Worm (Caenorhabditis elegans) whole organism, L1 larva: ENCODE results near the gene lpl-1.

Source experiments
- C16A3.4 ChIP-seq: fragments of 150-350 bp; optimal IDR thresholded peaks from 2 replicates; lab custom pipeline; 2014; ENCODE audit warnings: missing biosample characterization, missing genetic modification characterization
- C34B4.2 ChIP-seq: sonication (generic microtip); optimal IDR thresholded peaks from 2 replicates; lab custom pipeline; 2017; ENCODE audit warnings: mild to moderate bottlenecking, missing genetic modification characterization, missing compliant biosample characterization
- F16B12.6 ChIP-seq: fragments of 150-350 bp; optimal IDR thresholded peaks from 2 replicates; lab custom pipeline; 2014; ENCODE audit warnings: missing biosample characterization, missing genetic modification characterization
- alr-1 ChIP-seq: fragments of 200-800 bp; sonication (Bioruptor generic); optimal IDR thresholded peaks from 2 replicates; lab custom pipeline; 2018; ENCODE audit warnings: borderline replicate concordance, mild to moderate bottlenecking, missing genetic modification characterization, missing compliant biosample characterization
- aly-2 ChIP-seq: fragments of 150-350 bp; optimal IDR thresholded peaks from 2 replicates; lab custom pipeline; 2014; ENCODE audit warnings: missing biosample characterization, missing genetic modification characterization
- ceh-63 ChIP-seq: fragments of 200-800 bp; sonication (Bioruptor generic); optimal IDR thresholded peaks from 2 replicates; lab custom pipeline; 2018; ENCODE audit warnings: mild to moderate bottlenecking, missing genetic modification characterization, missing compliant biosample characterization
- ceh-8 ChIP-seq: fragments of 200-800 bp; sonication (Bioruptor generic); optimal IDR thresholded peaks from 2 replicates; lab custom pipeline; 2018; ENCODE audit warnings: mild to moderate bottlenecking, missing genetic modification characterization, moderate library complexity, missing compliant biosample characterization
- ces-1 ChIP-seq: fragments of 150-350 bp; optimal IDR thresholded peaks from 2 replicates; lab custom pipeline; 2014; ENCODE audit warnings: missing biosample characterization, missing genetic modification reagents, missing genetic modification characterization
- dpl-1 ChIP-seq, 3 experiments: fragments of 150-350 bp in 2 of 3; sonication (generic microtip) in 1 of 3; optimal IDR thresholded peaks; 2 replicates each; lab custom pipeline; 2014 to 2017; ENCODE audit warnings: missing biosample characterization in 3 of 3, missing genetic modification characterization in 3 of 3, missing genetic modification reagents in 3 of 3
- dsc-1 ChIP-seq: sonication (generic microtip); optimal IDR thresholded peaks from 2 replicates; lab custom pipeline; 2016; ENCODE audit warnings: mild to moderate bottlenecking, missing genetic modification characterization, missing compliant biosample characterization
- efl-1 ChIP-seq, 4 experiments: fragments of 150-350 bp; optimal IDR thresholded peaks in 3 of 4; peaks in 1 of 4; 1 replicate in 1 of 4; 2 replicates in 3 of 4; lab custom pipeline; 2014; ENCODE audit warnings: missing biosample characterization in 2 of 4, missing genetic modification characterization in 2 of 4, missing genetic modification reagents in 2 of 4
- egl-13 ChIP-seq: sonication (generic microtip); optimal IDR thresholded peaks from 2 replicates; lab custom pipeline; 2016; ENCODE audit warnings: missing genotype, missing genetic modification reagents, missing genetic modification characterization, missing compliant biosample characterization
- egl-27 ChIP-seq, 2 experiments: fragments of 150-350 bp in 1 of 2; sonication (generic microtip); optimal IDR thresholded peaks; 3 replicates each; lab custom pipeline; 2017 to 2018; ENCODE audit warnings: missing biosample characterization in 2 of 2, missing genetic modification characterization in 2 of 2, missing genetic modification reagents in 2 of 2
- ets-5 ChIP-seq: fragments of 200-800 bp; sonication (Bioruptor generic); IDR thresholded peaks from 2 replicates; pipeline ENCODE4 v1.3.6; 2022; ENCODE audit warnings: missing genetic modification characterization, missing compliant biosample characterization
- fkh-10 ChIP-seq: sonication (generic microtip); optimal IDR thresholded peaks from 2 replicates; lab custom pipeline; 2017; ENCODE audit warnings: missing biosample characterization, missing genetic modification reagents, missing genetic modification characterization
- fkh-8 ChIP-seq: sonication (generic microtip); optimal IDR thresholded peaks from 2 replicates; lab custom pipeline; 2016; ENCODE audit warnings: mild to moderate bottlenecking, missing genetic modification characterization, missing compliant biosample characterization
- grh-1 ChIP-seq: fragments of 200-800 bp; sonication (Bioruptor generic); IDR thresholded peaks from 2 replicates; pipeline ENCODE4 v1.3.6; 2022; ENCODE audit warnings: missing genetic modification reagents, missing genetic modification characterization, missing compliant biosample characterization
- hlh-4 ChIP-seq: sonication (generic microtip); optimal IDR thresholded peaks from 2 replicates; lab custom pipeline; 2016; ENCODE audit warnings: mild to moderate bottlenecking, missing genetic modification characterization, missing compliant biosample characterization
- hpl-2 ChIP-seq: fragments of 150-350 bp; optimal IDR thresholded peaks from 2 replicates; lab custom pipeline; 2014; ENCODE audit warnings: missing biosample characterization, missing genetic modification reagents, missing genetic modification characterization
- lin-13 ChIP-seq: fragments of 150-350 bp; optimal IDR thresholded peaks from 2 replicates; lab custom pipeline; 2014; ENCODE audit warnings: missing biosample characterization, missing genetic modification reagents, missing genetic modification characterization
- lin-14 ChIP-seq: fragments of 200-800 bp; sonication (Bioruptor generic); optimal IDR thresholded peaks from 2 replicates; lab custom pipeline; 2018; ENCODE audit warnings: mild to moderate bottlenecking, missing genetic modification characterization, moderate library complexity, missing compliant biosample characterization
- lin-39 ChIP-seq: fragments of 150-350 bp; optimal IDR thresholded peaks from 2 replicates; lab custom pipeline; 2014; ENCODE audit warnings: missing biosample characterization, missing genetic modification reagents, missing genetic modification characterization
- lir-3 ChIP-seq: sonication (generic microtip); optimal IDR thresholded peaks from 2 replicates; lab custom pipeline; 2016; ENCODE audit warnings: mild to moderate bottlenecking, missing genetic modification characterization, moderate library complexity, missing compliant biosample characterization; ENCODE audit not compliant: poor library complexity
- lsy-2 ChIP-seq, 2 experiments: fragments of 150-350 bp; optimal IDR thresholded peaks; 2 replicates each; lab custom pipeline; 2014; ENCODE audit warnings: missing biosample characterization in 2 of 2, missing genetic modification characterization in 2 of 2
- mab-9 ChIP-seq: fragments of 200-800 bp; sonication (Bioruptor generic); IDR thresholded peaks from 2 replicates; pipeline ENCODE4 v1.3.6; 2022; ENCODE audit warnings: missing genetic modification reagents, missing genetic modification characterization, missing compliant biosample characterization
- mef-2 ChIP-seq: fragments of 150-350 bp; optimal IDR thresholded peaks from 2 replicates; lab custom pipeline; 2014; ENCODE audit warnings: missing biosample characterization, missing genetic modification characterization
- nhr-11 ChIP-seq: fragments of 150-350 bp; optimal IDR thresholded peaks from 2 replicates; lab custom pipeline; 2014; ENCODE audit warnings: missing biosample characterization, missing genetic modification characterization
- nhr-12 ChIP-seq: sonication (generic microtip); optimal IDR thresholded peaks from 2 replicates; lab custom pipeline; 2017; ENCODE audit warnings: missing biosample characterization, missing genetic modification characterization
- nhr-20 ChIP-seq: sonication (generic microtip); optimal IDR thresholded peaks from 2 replicates; lab custom pipeline; 2016; ENCODE audit warnings: mild to moderate bottlenecking, missing genetic modification characterization, missing compliant biosample characterization
- nhr-47 ChIP-seq: sonication (generic microtip); optimal IDR thresholded peaks from 2 replicates; lab custom pipeline; 2016; ENCODE audit warnings: mild to moderate bottlenecking, missing genetic modification characterization, moderate library complexity, missing compliant biosample characterization
- nhr-77 ChIP-seq: fragments of 150-350 bp; optimal IDR thresholded peaks from 2 replicates; lab custom pipeline; 2014; ENCODE audit warnings: missing biosample characterization, missing genetic modification characterization
- nhr-84 ChIP-seq: sonication (generic microtip); optimal IDR thresholded peaks from 2 replicates; lab custom pipeline; 2017; ENCODE audit warnings: missing biosample characterization, missing genetic modification characterization
- nhr-85 ChIP-seq: sonication (generic microtip); peaks from one replicate; lab custom pipeline; 2016; ENCODE audit warnings: missing genetic modification characterization, inconsistent platforms, missing compliant biosample characterization
- nhr-90 ChIP-seq: sonication (generic microtip); optimal IDR thresholded peaks from 2 replicates; lab custom pipeline; 2016; ENCODE audit warnings: mild to moderate bottlenecking, missing genetic modification characterization, missing compliant biosample characterization; ENCODE audit not compliant: poor library complexity
- pqm-1 ChIP-seq: sonication (generic microtip); optimal IDR thresholded peaks from 3 replicates; lab custom pipeline; 2017; ENCODE audit warnings: missing biosample characterization, missing genetic modification characterization
- rnt-1 ChIP-seq: sonication (generic microtip); optimal IDR thresholded peaks from 2 replicates; lab custom pipeline; 2016; ENCODE audit warnings: mild to moderate bottlenecking, missing genetic modification characterization, moderate library complexity, missing compliant biosample characterization
- skn-1 ChIP-seq: fragments of 150-350 bp; optimal IDR thresholded peaks from 2 replicates; lab custom pipeline; 2014; ENCODE audit warnings: missing biosample characterization, missing genetic modification characterization
- sup-37 ChIP-seq: fragments of 200-800 bp; sonication (Bioruptor generic); optimal IDR thresholded peaks from 2 replicates; lab custom pipeline; 2018; ENCODE audit warnings: mild to moderate bottlenecking, missing genetic modification characterization, missing compliant biosample characterization
- tbx-2 ChIP-seq: sonication (generic microtip); optimal IDR thresholded peaks from 2 replicates; lab custom pipeline; 2016; ENCODE audit warnings: missing genetic modification characterization, missing compliant biosample characterization
- tlp-1 ChIP-seq: fragments of 150-350 bp; optimal IDR thresholded peaks from 2 replicates; lab custom pipeline; 2014; ENCODE audit warnings: missing biosample characterization, missing genetic modification characterization
- unc-130 ChIP-seq: fragments of 150-350 bp; optimal IDR thresholded peaks from 2 replicates; lab custom pipeline; 2017; ENCODE audit warnings: missing biosample characterization, missing genetic modification characterization, inconsistent platforms
- unc-30 ChIP-seq: sonication (generic microtip); optimal IDR thresholded peaks from 2 replicates; lab custom pipeline; 2017; ENCODE audit warnings: missing biosample characterization, missing genetic modification characterization
- unc-86 ChIP-seq: sonication (generic microtip); optimal IDR thresholded peaks from 2 replicates; lab custom pipeline; 2016; ENCODE audit warnings: missing genetic modification characterization, missing compliant biosample characterization
- unc-98 ChIP-seq: fragments of 200-800 bp; sonication (Bioruptor generic); IDR thresholded peaks from 2 replicates; pipeline ENCODE4 v1.3.6; 2022; ENCODE audit warnings: missing genetic modification characterization, missing compliant biosample characterization
- zip-4 ChIP-seq: fragments of 200-800 bp; sonication (Bioruptor generic); optimal IDR thresholded peaks from 2 replicates; lab custom pipeline; 2018; ENCODE audit warnings: mild to moderate bottlenecking, missing genetic modification characterization, moderate library complexity, missing compliant biosample characterization

Gene lpl-1

DNA sequence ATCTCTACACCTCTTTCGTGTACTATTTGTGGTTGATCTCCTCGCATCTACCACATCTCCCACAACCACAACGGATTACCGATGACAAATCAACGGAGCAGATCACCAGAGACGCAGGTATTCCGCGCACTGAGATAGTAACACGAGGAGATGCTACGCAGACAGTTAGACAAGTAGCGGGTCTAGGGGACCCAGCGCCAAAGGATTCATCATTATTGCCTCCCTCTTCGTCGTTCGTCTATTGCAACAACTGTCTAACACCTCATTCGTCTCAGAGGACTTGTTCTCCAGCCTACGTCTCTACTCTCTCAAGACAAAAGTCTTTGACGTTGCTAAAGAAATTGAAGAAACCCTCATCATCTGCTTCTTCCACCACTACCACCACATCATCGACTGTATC is 27.7 kb upstream of the lpl-1 start (continued):
- TF ChIP-seq rnt-1 (tag; lab: Kevin White, UChicago) (peak; percentile 57), nhr-84 (tag; lab: Kevin White, UChicago) (no peak), nhr-47 (tag; lab: Kevin White, UChicago) (peak; percentile 40), C16A3.4 (tag; lab: Kevin White, UChicago) (peak; percentile 51), pqm-1 (tag; lab: Kevin White, UChicago) (no peak), sup-37 (GFP tag; lab: Kevin White, UChicago) (no peak), tlp-1 (tag; lab: Kevin White, UChicago) (no peak), ceh-63 (no peak), dsc-1 (tag; lab: Kevin White, UChicago) (no peak), dpl-1 (GFP tag; optimal IDR thresholded peaks at IDR 0.05; lab: Kevin White, UChicago) (no peak), alr-1 (tag; lab: Kevin White, UChicago) (no peak), fkh-10 (GFP tag; lab: Kevin White, UChicago) (no peak), lir-3 (tag; lab: Kevin White, UChicago) (no peak), aly-2 (no peak), fkh-8 (no peak), egl-13 (tag; lab: Kevin White, UChicago) (no peak), unc-130 (tag; lab: Kevin White, UChicago) (no peak), mab-9 (GFP tag; lab: Robert Waterston, UW) (no peak), hlh-4 (tag; lab: Kevin White, UChicago) (no peak), C34B4.2 (tag; lab: Kevin White, UChicago) (no peak), nhr-90 (tag; lab: Kevin White, UChicago) (peak; percentile 41), ces-1 (GFP tag; lab: Kevin White, UChicago) (no peak), tbx-2 (tag; lab: Kevin White, UChicago) (peak; percentile 57), unc-98 (GFP tag; lab: Robert Waterston, UW) (no peak), lin-39 (tag; lab: Kevin White, UChicago) (no peak), mef-2 (tag; lab: Kevin White, UChicago) (no peak), egl-27 (tag; optimal IDR thresholded peaks at IDR 0.05; lab: Kevin White, UChicago) (no peak), nhr-85 (tag; lab: Kevin White, UChicago) (peak; percentile 88), lin-13 (GFP tag; lab: Kevin White, UChicago) (peak; percentile 58), hpl-2 (no peak), unc-30 (tag; lab: Kevin White, UChicago) (no peak), skn-1 (tag; lab: Kevin White, UChicago) (peak; percentile 43), ets-5 (GFP tag; lab: Robert Waterston, UW) (no peak), nhr-20 (tag; lab: Kevin White, UChicago) (peak; percentile 64), lsy-2 (tag; optimal IDR thresholded peaks at IDR 0.05; lab: Kevin White, UChicago) (peak; percentile 27 to 64), nhr-11 (tag; lab: Kevin White, UChicago) (no peak), grh-1 (GFP tag; lab: Robert Waterston, UW) (0 out of 2 replicates have a peak, but pooled peaks have one; percentile 37), lin-14 (GFP tag; lab: Kevin White, UChicago) (peak; percentile 94), zip-4 (GFP tag; lab: Kevin White, UChicago) (no peak), unc-86 (tag; lab: Kevin White, UChicago) (no peak), nhr-12 (no peak), ceh-8 (GFP tag; lab: Kevin White, UChicago) (no peak), efl-1 (optimal IDR thresholded peaks at IDR 0.05; lab: Kevin White, UChicago) (peak; percentile 56 to 65), efl-1 (GFP tag; optimal IDR thresholded peaks at IDR 0.05 in 1 of 2; lab: Kevin White, UChicago) (no peak), nhr-77 (tag; lab: Kevin White, UChicago) (peak; percentile 27), F16B12.6 (no peak)
